Worm (Caenorhabditis elegans) whole organism, young adult: ENCODE measurements around the gene del-8.

Source experiments
- F49E8.2 ChIP-seq: sonication (generic microtip); optimal IDR thresholded peaks from 3 replicates; lab custom pipeline; 2017; ENCODE audit warnings: missing genetic modification characterization, mild to moderate bottlenecking, missing compliant biosample characterization, antibody characterized with exemption, moderate library complexity; ENCODE audit not compliant: insufficient read depth
- ZK185.1 ChIP-seq: sonication (generic microtip); optimal IDR thresholded peaks from 2 replicates; lab custom pipeline; 2016; ENCODE audit warnings: mild to moderate bottlenecking, missing genetic modification characterization, missing compliant biosample characterization; ENCODE audit not compliant: poor library complexity, severe bottlenecking
- ama-1 ChIP-seq, 3 experiments: fragments of 150-350 bp in 1 of 3; sonication (generic microtip) in 2 of 3; optimal IDR thresholded peaks; 2 replicates each; lab custom pipeline; 2014 to 2018; ENCODE audit warnings: missing biosample characterization in 2 of 3, missing genetic modification characterization in 2 of 3, missing genetic modification reagents in 2 of 3
- attf-5 ChIP-seq: fragments of 200-800 bp; sonication (Bioruptor generic); optimal IDR thresholded peaks from 2 replicates; lab custom pipeline; 2018; ENCODE audit warnings: mild to moderate bottlenecking, missing genetic modification characterization, missing compliant biosample characterization
- ceh-79 ChIP-seq: sonication (generic microtip); optimal IDR thresholded peaks from 2 replicates; lab custom pipeline; 2017; ENCODE audit warnings: mild to moderate bottlenecking, missing genetic modification characterization, missing compliant biosample characterization
- lin-35 ChIP-seq, 3 experiments: fragments of 150-350 bp in 2 of 3; sonication (generic microtip) in 1 of 3; optimal IDR thresholded peaks; 2 replicates each; lab custom pipeline; 2014 to 2018; ENCODE audit warnings: missing biosample characterization in 3 of 3, missing genetic modification characterization in 3 of 3, missing genetic modification reagents in 3 of 3
- pha-4 ChIP-seq: fragments of 150-350 bp; sonication (generic microtip); optimal IDR thresholded peaks from 2 replicates; lab custom pipeline; 2014; ENCODE audit warnings: missing biosample characterization, missing genetic modification reagents, missing genetic modification characterization
- rec-8 ChIP-seq, 2 experiments: sonication (generic microtip); optimal IDR thresholded peaks; 2 replicates each; lab custom pipeline; 2016; ENCODE audit warnings: mild to moderate bottlenecking in 2 of 2, missing genetic modification characterization in 2 of 2, missing genetic modification reagents in 2 of 2, missing genotype in 2 of 2, missing biosample characterization in 1 of 2, missing compliant biosample characterization in 1 of 2, moderate library complexity in 1 of 2
- sea-2 ChIP-seq: fragments of 200-800 bp; sonication (Bioruptor generic); IDR thresholded peaks from 2 replicates; pipeline ENCODE4 v1.3.6; 2022; ENCODE audit warnings: missing genetic modification characterization, missing compliant biosample characterization
- sptf-2 ChIP-seq: fragments of 200-800 bp; sonication (Bioruptor generic); optimal IDR thresholded peaks from 2 replicates; lab custom pipeline; 2018; ENCODE audit warnings: mild to moderate bottlenecking, missing genetic modification characterization, missing compliant biosample characterization
- ztf-6 ChIP-seq: fragments of 200-800 bp; sonication (Bioruptor generic); IDR thresholded peaks from 2 replicates; pipeline ENCODE4 v1.3.6; 2022; ENCODE audit warnings: missing genetic modification reagents, missing genetic modification characterization, missing compliant biosample characterization

- TF ChIP-seq ama-1 (optimal IDR thresholded peaks at IDR 0.05; lab: Kevin White, UChicago) = no peak
- TF ChIP-seq ama-1 (GFP tag; optimal IDR thresholded peaks at IDR 0.05; lab: Kevin White, UChicago) = no peak
- TF ChIP-seq sea-2 (GFP tag; lab: Robert Waterston, UW) = no peak
- TF ChIP-seq attf-5 (GFP tag; lab: Kevin White, UChicago) = no peak
- TF ChIP-seq sptf-2 (GFP tag; lab: Kevin White, UChicago) = no peak
- TF ChIP-seq rec-8 (tag; optimal IDR thresholded peaks at IDR 0.05; lab: Kevin White, UChicago) = no peak
- TF ChIP-seq F49E8.2 (tag; lab: Kevin White, UChicago) = no peak
- no peak for TF ChIP-seq ceh-79 (tag; lab: Kevin White, UChicago)
- TF ChIP-seq ztf-6 (GFP tag; lab: Robert Waterston, UW) = no peak
- no peak for TF ChIP-seq pha-4
- TF ChIP-seq ZK185.1 (tag; lab: Kevin White, UChicago) = no peak
- no peak for TF ChIP-seq lin-35 (GFP tag; optimal IDR thresholded peaks at IDR 0.05; lab: Kevin White, UChicago)
Measured at ce11 chrX:9548011-9548795, 41.0 kb upstream of the del-8 start.
